Fruit fly (Drosophila melanogaster) whole organism, embryonic: ENCODE measurements around the gene RtcB.

Source experiments
- ATbp ChIP-seq: fragments of 200-800 bp; sonication (Bioruptor generic); optimal IDR thresholded peaks from 2 replicates; lab custom pipeline; 2017; ENCODE audit warnings: missing biosample characterization, mild to moderate bottlenecking, missing genetic modification characterization, missing genetic modification reagents
- Abd-B ChIP-seq: fragments of 200-800 bp; sonication (Bioruptor generic); optimal IDR thresholded peaks from 2 replicates; lab custom pipeline; 2018; ENCODE audit warnings: missing biosample characterization, mild to moderate bottlenecking, missing genetic modification characterization, moderate library complexity
- Blimp-1 ChIP-seq: fragments of 200-800 bp; sonication (Bioruptor generic); optimal IDR thresholded peaks from 3 replicates; lab custom pipeline; 2018; ENCODE audit warnings: missing biosample characterization, missing genetic modification characterization, mild to moderate bottlenecking, moderate library complexity, missing genetic modification reagents
- CG10321 ChIP-seq: fragments of 200-800 bp; sonication (Bioruptor generic); IDR thresholded peaks from 2 replicates; pipeline ENCODE4 v1.3.6; 2022; ENCODE audit warnings: missing biosample characterization, missing genetic modification characterization
- CG10979 ChIP-seq: fragments of 200-800 bp; sonication (Bioruptor generic); optimal IDR thresholded peaks from 2 replicates; lab custom pipeline; 2018; ENCODE audit warnings: missing biosample characterization, mild to moderate bottlenecking, missing genetic modification characterization, moderate library complexity
- CG12104 ChIP-seq: fragments of 200-800 bp; sonication (Bioruptor generic); optimal IDR thresholded peaks from 3 replicates; lab custom pipeline; 2016; ENCODE audit warnings: missing biosample characterization, missing genetic modification characterization
- CG14441 ChIP-seq: fragments of 200-800 bp; sonication (Bioruptor generic); IDR thresholded peaks from 2 replicates; pipeline ENCODE4 v1.3.6; 2022; ENCODE audit warnings: missing biosample characterization, missing genetic modification characterization
- CG15479 ChIP-seq: fragments of 200-800 bp; sonication (Bioruptor generic); optimal IDR thresholded peaks from 3 replicates; lab custom pipeline; 2019; ENCODE audit warnings: missing biosample characterization, mild to moderate bottlenecking, missing genetic modification characterization, moderate library complexity
- CG15601 ChIP-seq: fragments of 200-800 bp; sonication (Bioruptor generic); optimal IDR thresholded peaks from 3 replicates; lab custom pipeline; 2019; ENCODE audit warnings: missing biosample characterization, mild to moderate bottlenecking, missing genetic modification characterization, moderate library complexity
- CG16779 ChIP-seq: fragments of 200-800 bp; sonication (Bioruptor generic); IDR thresholded peaks from 2 replicates; pipeline ENCODE4 v1.3.6; 2022; ENCODE audit warnings: missing biosample characterization, missing genetic modification characterization
- CG34224 ChIP-seq: fragments of 200-800 bp; sonication (Bioruptor generic); IDR thresholded peaks from 3 replicates; pipeline ENCODE4 v1.3.6; 2022; ENCODE audit warnings: missing biosample characterization, missing genetic modification characterization; ENCODE audit not compliant: partially characterized antibody
- CG34422 ChIP-seq: fragments of 200-800 bp; sonication (Bioruptor generic); IDR thresholded peaks from 3 replicates; pipeline ENCODE4 v1.3.6; 2022; ENCODE audit warnings: missing biosample characterization, missing genetic modification characterization
- CG4424 ChIP-seq: fragments of 200-800 bp; sonication (Bioruptor generic); optimal IDR thresholded peaks from 3 replicates; lab custom pipeline; 2016; ENCODE audit warnings: missing biosample characterization, missing genetic modification characterization
- CG6254 ChIP-seq: fragments of 200-800 bp; sonication (Bioruptor generic); optimal IDR thresholded peaks from 3 replicates; lab custom pipeline; 2017; ENCODE audit warnings: mild to moderate bottlenecking, missing biosample characterization, missing genetic modification reagents, missing genetic modification characterization
- CG6813 ChIP-seq: fragments of 200-800 bp; sonication (Bioruptor generic); optimal IDR thresholded peaks from 2 replicates; lab custom pipeline; 2017; ENCODE audit warnings: missing biosample characterization, missing genetic modification characterization, mild to moderate bottlenecking, moderate library complexity, missing genetic modification reagents
- CG7271 ChIP-seq: fragments of 200-800 bp; sonication (Bioruptor generic); optimal IDR thresholded peaks from 2 replicates; lab custom pipeline; 2018; ENCODE audit warnings: missing biosample characterization, mild to moderate bottlenecking, missing genetic modification characterization, moderate library complexity
- CG7357 ChIP-seq: fragments of 200-800 bp; sonication (Bioruptor generic); IDR thresholded peaks from 3 replicates; pipeline ENCODE4 v1.3.6; 2022; ENCODE audit warnings: missing biosample characterization, missing genetic modification characterization
- CG8281 ChIP-seq: fragments of 200-800 bp; sonication (Bioruptor generic); optimal IDR thresholded peaks from 2 replicates; lab custom pipeline; 2018; ENCODE audit warnings: missing biosample characterization, mild to moderate bottlenecking, missing genetic modification characterization, moderate library complexity
- CG8924 ChIP-seq: fragments of 200-800 bp; optimal IDR thresholded peaks from 3 replicates; lab custom pipeline; 2019; ENCODE audit warnings: missing biosample characterization, mild to moderate bottlenecking, missing genetic modification characterization, moderate library complexity
- CrebB ChIP-seq: fragments of 200-800 bp; sonication (Bioruptor generic); optimal IDR thresholded peaks from 3 replicates; lab custom pipeline; 2018; ENCODE audit warnings: missing biosample characterization, mild to moderate bottlenecking, missing genetic modification characterization
- D19A ChIP-seq: fragments of 200-800 bp; optimal IDR thresholded peaks from 3 replicates; lab custom pipeline; 2019; ENCODE audit warnings: missing biosample characterization, mild to moderate bottlenecking, missing genetic modification characterization, moderate library complexity
- Dad ChIP-seq: fragments of 200-800 bp; sonication (Bioruptor generic); optimal IDR thresholded peaks from 3 replicates; lab custom pipeline; 2016; ENCODE audit warnings: missing biosample characterization, missing genetic modification characterization
- Dp ChIP-seq: fragments of 200-800 bp; sonication (Bioruptor generic); optimal IDR thresholded peaks from 2 replicates; lab custom pipeline; 2018; ENCODE audit warnings: missing biosample characterization, mild to moderate bottlenecking, missing genetic modification characterization, moderate library complexity
- ERR ChIP-seq: fragments of 200-800 bp; sonication (Bioruptor generic); optimal IDR thresholded peaks from 2 replicates; lab custom pipeline; 2016; ENCODE audit warnings: missing biosample characterization, missing genetic modification characterization
- Ets97D ChIP-seq: fragments of 200-800 bp; sonication (Bioruptor generic); optimal IDR thresholded peaks from 3 replicates; lab custom pipeline; 2016; ENCODE audit warnings: missing biosample characterization, missing genetic modification characterization
- Fer3 ChIP-seq: fragments of 200-800 bp; sonication (Bioruptor generic); optimal IDR thresholded peaks from 2 replicates; lab custom pipeline; 2018; ENCODE audit warnings: missing biosample characterization, mild to moderate bottlenecking, missing genetic modification characterization, moderate library complexity
- HLHmδ ChIP-seq: fragments of 200-800 bp; sonication (Bioruptor generic); optimal IDR thresholded peaks from 2 replicates; lab custom pipeline; 2018; ENCODE audit warnings: missing biosample characterization, mild to moderate bottlenecking, missing genetic modification characterization, moderate library complexity
- Hr39 ChIP-seq: fragments of >200 bp; optimal IDR thresholded peaks from 2 replicates; lab custom pipeline; 2017
- Kr ChIP-seq: fragments of 200-800 bp; sonication (Bioruptor generic); optimal IDR thresholded peaks from 2 replicates; lab custom pipeline; 2017; ENCODE audit warnings: missing biosample characterization, mild to moderate bottlenecking, missing genetic modification characterization
- NC2α ChIP-seq: fragments of 200-800 bp; sonication (Bioruptor generic); optimal IDR thresholded peaks from 2 replicates; lab custom pipeline; 2016; ENCODE audit warnings: missing biosample characterization, missing genetic modification characterization
- Nf-YA ChIP-seq: fragments of 200-800 bp; sonication (Bioruptor generic); IDR thresholded peaks from 2 replicates; pipeline ENCODE4 v1.3.6; 2022; ENCODE audit warnings: missing biosample characterization, missing genetic modification characterization
- Ravus ChIP-seq: fragments of 200-800 bp; sonication (Bioruptor generic); IDR thresholded peaks from 2 replicates; pipeline ENCODE4 v1.3.6; 2022; ENCODE audit warnings: missing biosample characterization, missing genetic modification characterization
- Side ChIP-seq: fragments of 200-800 bp; sonication (Bioruptor generic); optimal IDR thresholded peaks from 2 replicates; lab custom pipeline; 2016; ENCODE audit warnings: missing biosample characterization, missing genetic modification characterization
- Sry-β ChIP-seq: fragments of 200-800 bp; sonication (Bioruptor generic); optimal IDR thresholded peaks from 2 replicates; lab custom pipeline; 2018; ENCODE audit warnings: missing biosample characterization, mild to moderate bottlenecking, missing genetic modification characterization, moderate library complexity
- Ssrp ChIP-seq: fragments of 200-800 bp; sonication (Bioruptor generic); optimal IDR thresholded peaks from 2 replicates; lab custom pipeline; 2018; ENCODE audit warnings: missing biosample characterization, mild to moderate bottlenecking, missing genetic modification characterization, moderate library complexity
- Xrp1 ChIP-seq: fragments of 200-800 bp; sonication (Bioruptor generic); IDR thresholded peaks from 2 replicates; pipeline ENCODE4 v1.3.6; 2022; ENCODE audit warnings: missing biosample characterization, missing genetic modification characterization
- al ChIP-seq: fragments of 200-800 bp; sonication (Bioruptor generic); IDR thresholded peaks from 2 replicates; pipeline ENCODE4 v1.3.6; 2022; ENCODE audit warnings: missing biosample characterization, missing genetic modification characterization
- ap ChIP-seq: fragments of 200-800 bp; sonication (Bioruptor generic); IDR thresholded peaks from 2 replicates; pipeline ENCODE4 v1.3.6; 2022; ENCODE audit warnings: missing biosample characterization, missing genetic modification characterization
- bigmax ChIP-seq: fragments of 200-800 bp; sonication (Bioruptor generic); optimal IDR thresholded peaks from 2 replicates; lab custom pipeline; 2018; ENCODE audit warnings: missing biosample characterization, mild to moderate bottlenecking, missing genetic modification characterization
- corto ChIP-seq: fragments of 200-800 bp; sonication (Bioruptor generic); optimal IDR thresholded peaks from 2 replicates; lab custom pipeline; 2016; ENCODE audit warnings: missing biosample characterization, mild to moderate bottlenecking, missing genetic modification characterization, moderate library complexity
- cwo ChIP-seq: fragments of 200-800 bp; sonication (Bioruptor generic); optimal IDR thresholded peaks from 3 replicates; lab custom pipeline; 2017; ENCODE audit warnings: missing biosample characterization, missing genetic modification characterization, mild to moderate bottlenecking, moderate library complexity, missing genetic modification reagents
- dimm ChIP-seq: fragments of 200-800 bp; sonication (Bioruptor generic); IDR thresholded peaks from 2 replicates; pipeline ENCODE4 v1.3.6; 2022; ENCODE audit warnings: missing biosample characterization, missing genetic modification characterization
- fru ChIP-seq: fragments of >200 bp; optimal IDR thresholded peaks from 2 replicates; lab custom pipeline; 2017
- gce ChIP-seq: fragments of 200-800 bp; sonication (Bioruptor generic); IDR thresholded peaks from 3 replicates; pipeline ENCODE4 v1.3.6; 2022; ENCODE audit warnings: missing biosample characterization, missing genetic modification characterization
- ind ChIP-seq: fragments of 200-800 bp; sonication (Bioruptor generic); optimal IDR thresholded peaks from 3 replicates; lab custom pipeline; 2016; ENCODE audit warnings: missing biosample characterization, missing genetic modification characterization
- sens ChIP-seq: fragments of 200-800 bp; sonication (Bioruptor generic); peaks from one replicate; lab custom pipeline; 2016; ENCODE audit warnings: missing biosample characterization, missing genetic modification characterization
- seq ChIP-seq: fragments of 200-800 bp; sonication (Bioruptor generic); IDR thresholded peaks from 2 replicates; pipeline ENCODE4 v1.3.6; 2022; ENCODE audit warnings: missing biosample characterization, missing genetic modification characterization
- slbo ChIP-seq: fragments of 200-800 bp; sonication (Bioruptor generic); IDR thresholded peaks from 2 replicates; pipeline ENCODE4 v1.3.6; 2022; ENCODE audit warnings: missing biosample characterization, missing genetic modification characterization
- stc ChIP-seq: fragments of 200-800 bp; sonication (Bioruptor generic); IDR thresholded peaks from 2 replicates; pipeline ENCODE4 v1.3.6; 2022; ENCODE audit warnings: missing biosample characterization, missing genetic modification characterization
- usp ChIP-seq: fragments of >200 bp; optimal IDR thresholded peaks from 2 replicates; lab custom pipeline; 2017; ENCODE audit warnings: missing biosample characterization, missing genetic modification characterization
- yki ChIP-seq: fragments of >200 bp; optimal IDR thresholded peaks from 3 replicates; lab custom pipeline; 2018

Gene RtcB

DNA sequence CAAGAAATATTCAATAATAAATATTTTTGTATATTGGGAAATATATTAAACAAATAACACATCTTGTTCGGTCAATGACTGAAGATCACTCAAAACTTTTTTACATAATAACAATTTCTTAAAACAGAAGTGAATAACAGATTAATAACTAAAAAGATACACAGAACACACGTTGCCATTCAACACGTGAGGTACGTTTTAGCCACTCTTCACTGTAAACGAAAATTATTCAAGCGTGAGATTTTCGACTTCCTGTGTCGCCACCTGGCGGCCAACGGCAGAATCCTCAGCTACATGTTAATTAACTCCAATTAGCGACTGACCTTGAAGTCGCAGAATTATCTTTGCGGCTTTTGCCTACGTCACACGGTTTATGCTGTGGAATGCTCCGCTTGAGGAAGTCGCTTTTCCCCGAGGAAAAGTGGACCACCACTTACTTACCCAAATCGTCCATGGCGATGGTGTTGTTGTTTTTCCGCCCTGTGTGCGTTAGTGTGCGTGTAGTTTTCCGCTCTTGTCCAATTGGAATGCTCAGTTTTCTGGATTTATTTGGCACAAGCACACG lies 4.6 kb upstream of the RtcB start (continued):
- TF ChIP-seq CrebB (tag; lab: Kevin White, UChicago): peak; percentile 52
- TF ChIP-seq CG10321 (GFP tag; lab: Robert Waterston, UW): no peak
- TF ChIP-seq CG7357 (GFP tag; lab: Robert Waterston, UW): no peak
- no peak for TF ChIP-seq fru (lab: Kevin White, UChicago)
- no peak for TF ChIP-seq dimm (GFP tag; lab: Robert Waterston, UW)
- no peak for TF ChIP-seq Hr39 (lab: Kevin White, UChicago)
- TF ChIP-seq Dp (GFP tag; lab: Kevin White, UChicago): no peak
- peak; percentile 26 for TF ChIP-seq CG8281
- TF ChIP-seq ap (GFP tag; lab: Robert Waterston, UW): peak; percentile 46; the same call in 1 of the 2 replicates
- no peak for TF ChIP-seq CG15479 (GFP tag; lab: Kevin White, UChicago)
- peak; percentile 60 for TF ChIP-seq ATbp
- TF ChIP-seq Fer3 (tag; lab: Kevin White, UChicago): peak; percentile 71
- peak; percentile 74 for TF ChIP-seq CG4424 (GFP tag; lab: Kevin White, UChicago)
- no peak for TF ChIP-seq Sry-β (GFP tag; lab: Kevin White, UChicago)
- peak; percentile 76 for TF ChIP-seq ind
- TF ChIP-seq CG16779 (GFP tag; lab: Robert Waterston, UW): no peak
- peak; percentile 71 for TF ChIP-seq CG6254 (GFP tag; lab: Kevin White, UChicago)
- TF ChIP-seq corto (GFP tag; lab: Kevin White, UChicago): peak; percentile 11
- peak; percentile 55; the same call in 2 of the 3 replicates for TF ChIP-seq CG34422
- TF ChIP-seq usp (GFP tag; lab: Kevin White, UChicago): no peak
- TF ChIP-seq CG7271 (tag; lab: Kevin White, UChicago): no peak
- no peak for TF ChIP-seq Ets97D (GFP tag; lab: Kevin White, UChicago)
- no peak for TF ChIP-seq ERR (GFP tag; lab: Kevin White, UChicago)
- TF ChIP-seq seq (GFP tag; lab: Robert Waterston, UW): peak; percentile 62; the same call in 1 of the 2 replicates
- peak; percentile 30; the same call in 1 of the 2 replicates for TF ChIP-seq Ravus
- peak; percentile 52; the same call in 1 of the 2 replicates for TF ChIP-seq stc (GFP tag; lab: Robert Waterston, UW)
- TF ChIP-seq Nf-YA (GFP tag; lab: Robert Waterston, UW): peak; percentile 39; the same call in 1 of the 2 replicates
- peak; percentile 42 for TF ChIP-seq CG12104 (GFP tag; lab: Kevin White, UChicago)
- TF ChIP-seq sens (GFP tag; lab: Kevin White, UChicago): peak; percentile 91
- peak; percentile 66 for TF ChIP-seq CG8924
- peak; percentile 66 for TF ChIP-seq Blimp-1 (GFP tag; lab: Kevin White, UChicago)
- peak; percentile 47 for TF ChIP-seq al (GFP tag; lab: Robert Waterston, UW)
- no peak for TF ChIP-seq Kr (GFP tag; lab: Kevin White, UChicago)
- TF ChIP-seq CG34224 (GFP tag; lab: Robert Waterston, UW): no peak
- TF ChIP-seq slbo (GFP tag; lab: Robert Waterston, UW): peak; percentile 85
- peak; percentile 18 for TF ChIP-seq CG15601
- TF ChIP-seq cwo (GFP tag; lab: Kevin White, UChicago): peak; percentile 72
- TF ChIP-seq CG6813: peak; percentile 75
- peak; percentile 75 for TF ChIP-seq CG10979 (tag; lab: Kevin White, UChicago)
- TF ChIP-seq yki (lab: Kevin White, UChicago): no peak
- 0 out of 3 replicates have a peak, but pooled peaks have one; percentile 30 for TF ChIP-seq gce
- TF ChIP-seq bigmax (GFP tag; lab: Kevin White, UChicago): no peak
- TF ChIP-seq Abd-B (GFP tag; lab: Kevin White, UChicago): peak; percentile 39
- TF ChIP-seq Dad: peak; percentile 15
- peak; percentile 55 for TF ChIP-seq Side (GFP tag; lab: Kevin White, UChicago)
- peak; percentile 66 for TF ChIP-seq D19A (tag; lab: Kevin White, UChicago)
- TF ChIP-seq Ssrp (tag; lab: Kevin White, UChicago): peak; percentile 70
- no peak for TF ChIP-seq NC2α (GFP tag; lab: Kevin White, UChicago)
- TF ChIP-seq Xrp1 (GFP tag; lab: Robert Waterston, UW): peak; percentile 75
- TF ChIP-seq CG14441 (GFP tag; lab: Robert Waterston, UW): peak; percentile 70
- no peak for TF ChIP-seq HLHmδ (GFP tag; lab: Kevin White, UChicago)
